Fruit fly (Drosophila melanogaster) whole organism, embryonic: ENCODE measurements around the gene AANATL3.

Experiments
- Bgb ChIP-seq: fragments of 200-800 bp; sonication (Bioruptor generic); IDR thresholded peaks from 2 replicates; pipeline ENCODE4 v1.3.6; 2022; ENCODE audit warnings: missing biosample characterization, missing genetic modification characterization; ENCODE audit not compliant: partially characterized antibody
- Bteb2 ChIP-seq: fragments of 200-800 bp; sonication (Bioruptor generic); optimal IDR thresholded peaks from 2 replicates; lab custom pipeline; 2016; ENCODE audit warnings: missing biosample characterization, missing genetic modification characterization
- CG11560 ChIP-seq: fragments of 200-800 bp; sonication (Bioruptor generic); IDR thresholded peaks from 3 replicates; pipeline ENCODE4 v1.3.6; 2022; ENCODE audit warnings: missing biosample characterization, missing genetic modification characterization
- CG12155 ChIP-seq: fragments of 200-800 bp; sonication (Bioruptor generic); optimal IDR thresholded peaks from 3 replicates; lab custom pipeline; 2016; ENCODE audit warnings: missing biosample characterization, missing genetic modification characterization
- CG13424 ChIP-seq: fragments of 200-800 bp; sonication (Bioruptor generic); optimal IDR thresholded peaks from 2 replicates; lab custom pipeline; 2019; ENCODE audit warnings: missing biosample characterization, mild to moderate bottlenecking, missing genetic modification characterization, moderate library complexity
- CG13894 ChIP-seq: fragments of 200-800 bp; sonication (Bioruptor generic); optimal IDR thresholded peaks from 3 replicates; lab custom pipeline; 2018; ENCODE audit warnings: missing biosample characterization, mild to moderate bottlenecking, missing genetic modification characterization, moderate library complexity
- CG14014 ChIP-seq: fragments of 200-800 bp; sonication (Bioruptor generic); IDR thresholded peaks from 2 replicates; pipeline ENCODE4 v1.3.6; 2022; ENCODE audit warnings: missing biosample characterization, missing genetic modification characterization
- CG14441 ChIP-seq: fragments of 200-800 bp; sonication (Bioruptor generic); IDR thresholded peaks from 2 replicates; pipeline ENCODE4 v1.3.6; 2022; ENCODE audit warnings: missing biosample characterization, missing genetic modification characterization
- CG15269 ChIP-seq: fragments of 200-800 bp; sonication (Bioruptor generic); optimal IDR thresholded peaks from 2 replicates; lab custom pipeline; 2018; ENCODE audit warnings: missing biosample characterization, mild to moderate bottlenecking, missing genetic modification characterization, moderate library complexity
- CG15514 ChIP-seq: fragments of 200-800 bp; sonication (Bioruptor generic); optimal IDR thresholded peaks from 3 replicates; lab custom pipeline; 2017; ENCODE audit warnings: missing biosample characterization, missing genetic modification characterization, mild to moderate bottlenecking, moderate library complexity, missing genetic modification reagents
- CG1792 ChIP-seq: fragments of 200-800 bp; sonication (Bioruptor generic); optimal IDR thresholded peaks from 2 replicates; lab custom pipeline; 2016; ENCODE audit warnings: missing biosample characterization, missing genetic modification characterization
- CG3163 ChIP-seq: fragments of 200-800 bp; sonication (Bioruptor generic); optimal IDR thresholded peaks from 3 replicates; lab custom pipeline; 2016; ENCODE audit warnings: missing biosample characterization, missing genetic modification characterization
- CG6765 ChIP-seq: fragments of 200-800 bp; sonication (Bioruptor generic); optimal IDR thresholded peaks from 3 replicates; lab custom pipeline; 2017; ENCODE audit warnings: missing biosample characterization, mild to moderate bottlenecking, missing genetic modification characterization
- CG9437 ChIP-seq: fragments of 200-800 bp; sonication (Bioruptor generic); optimal IDR thresholded peaks from 2 replicates; lab custom pipeline; 2018; ENCODE audit warnings: missing biosample characterization, mild to moderate bottlenecking, missing genetic modification characterization
- CG9727 ChIP-seq: fragments of 200-800 bp; sonication (Bioruptor generic); optimal IDR thresholded peaks from 3 replicates; lab custom pipeline; 2017; ENCODE audit warnings: missing biosample characterization, mild to moderate bottlenecking, missing genetic modification characterization
- CTCF ChIP-seq: fragments of 200-800 bp; sonication (Bioruptor generic); optimal IDR thresholded peaks from 2 replicates; lab custom pipeline; 2017; ENCODE audit warnings: missing biosample characterization, mild to moderate bottlenecking, missing genetic modification characterization, moderate library complexity
- D19B ChIP-seq: fragments of 200-800 bp; sonication (Bioruptor generic); optimal IDR thresholded peaks from 2 replicates; lab custom pipeline; 2017; ENCODE audit warnings: missing biosample characterization, mild to moderate bottlenecking, missing genetic modification characterization
- Dad ChIP-seq: fragments of 200-800 bp; sonication (Bioruptor generic); optimal IDR thresholded peaks from 3 replicates; lab custom pipeline; 2016; ENCODE audit warnings: missing biosample characterization, missing genetic modification characterization
- Dek ChIP-seq: fragments of 200-800 bp; sonication (Bioruptor generic); optimal IDR thresholded peaks from 3 replicates; lab custom pipeline; 2019; ENCODE audit warnings: missing biosample characterization, mild to moderate bottlenecking, missing genetic modification characterization, moderate library complexity
- Doc2 ChIP-seq: fragments of 200-800 bp; sonication (Bioruptor generic); IDR thresholded peaks from 2 replicates; pipeline ENCODE4 v1.3.6; 2022; ENCODE audit warnings: missing biosample characterization, missing genetic modification characterization
- ERR ChIP-seq: fragments of 200-800 bp; sonication (Bioruptor generic); optimal IDR thresholded peaks from 2 replicates; lab custom pipeline; 2016; ENCODE audit warnings: missing biosample characterization, missing genetic modification characterization
- Ets65A ChIP-seq: fragments of 200-800 bp; sonication (Bioruptor generic); peaks from one replicate; lab custom pipeline; 2016; ENCODE audit warnings: missing biosample characterization, missing genetic modification characterization
- Hand ChIP-seq: fragments of 200-800 bp; sonication (Bioruptor generic); optimal IDR thresholded peaks from 2 replicates; lab custom pipeline; 2017; ENCODE audit warnings: mild to moderate bottlenecking, missing biosample characterization, missing genetic modification reagents, missing genetic modification characterization
- Hmr ChIP-seq: fragments of 200-800 bp; sonication (Bioruptor generic); optimal IDR thresholded peaks from 3 replicates; lab custom pipeline; 2017; ENCODE audit warnings: mild to moderate bottlenecking, missing biosample characterization, missing genetic modification reagents, missing genetic modification characterization
- Hr3 ChIP-seq: fragments of 200-800 bp; sonication (Bioruptor generic); optimal IDR thresholded peaks from 3 replicates; lab custom pipeline; 2016; ENCODE audit warnings: missing biosample characterization, missing genetic modification characterization
- Hr51 ChIP-seq, 2 experiments: fragments of 200-800 bp; sonication (Bioruptor generic); optimal IDR thresholded peaks; 2 replicates in 1 of 2; 3 replicates in 1 of 2; lab custom pipeline; 2016 to 2018; ENCODE audit warnings: missing biosample characterization in 2 of 2, missing genetic modification characterization in 2 of 2, mild to moderate bottlenecking in 1 of 2, moderate library complexity in 1 of 2
- Hsf ChIP-seq: fragments of 200-800 bp; sonication (Bioruptor generic); optimal IDR thresholded peaks from 3 replicates; lab custom pipeline; 2016; ENCODE audit warnings: missing biosample characterization, missing genetic modification characterization
- Jarid2 ChIP-seq: fragments of 200-800 bp; sonication (Bioruptor generic); optimal IDR thresholded peaks from 3 replicates; lab custom pipeline; 2017; ENCODE audit warnings: mild to moderate bottlenecking, missing biosample characterization, missing genetic modification reagents, missing genetic modification characterization
- Ptx1 ChIP-seq: fragments of 200-800 bp; sonication (Bioruptor generic); IDR thresholded peaks from 2 replicates; pipeline ENCODE4 v1.3.6; 2022; ENCODE audit warnings: missing biosample characterization, missing genetic modification characterization
- Vsx1 ChIP-seq: fragments of 200-800 bp; sonication (Bioruptor generic); optimal IDR thresholded peaks from 2 replicates; lab custom pipeline; 2017; ENCODE audit warnings: missing biosample characterization, mild to moderate bottlenecking, missing genetic modification characterization, missing genetic modification reagents
- amos ChIP-seq: fragments of 200-800 bp; sonication (Bioruptor generic); IDR thresholded peaks from 2 replicates; pipeline ENCODE4 v1.3.6; 2022; ENCODE audit warnings: missing biosample characterization, missing genetic modification characterization; ENCODE audit not compliant: partially characterized antibody
- bbx ChIP-seq: fragments of 200-800 bp; sonication (Bioruptor generic); IDR thresholded peaks from 2 replicates; pipeline ENCODE4 v1.3.6; 2022; ENCODE audit warnings: missing biosample characterization, missing genetic modification characterization; ENCODE audit not compliant: partially characterized antibody
- cato ChIP-seq: fragments of 200-800 bp; sonication (Bioruptor generic); optimal IDR thresholded peaks from 2 replicates; lab custom pipeline; 2016; ENCODE audit warnings: missing biosample characterization, missing genetic modification characterization, borderline replicate concordance
- chinmo ChIP-seq: fragments of 200-800 bp; sonication (Bioruptor generic); IDR thresholded peaks from 4 replicates; pipeline ENCODE4 v1.3.6; 2022; ENCODE audit warnings: missing biosample characterization, missing genetic modification characterization; ENCODE audit not compliant: partially characterized antibody
- crc ChIP-seq: fragments of 200-800 bp; sonication (Bioruptor generic); optimal IDR thresholded peaks from 2 replicates; lab custom pipeline; 2016; ENCODE audit warnings: missing biosample characterization, missing genetic modification characterization
- dysf ChIP-seq: fragments of 200-800 bp; sonication (Bioruptor generic); IDR thresholded peaks from 3 replicates; pipeline ENCODE4 v1.3.6; 2022; ENCODE audit warnings: missing biosample characterization, missing genetic modification characterization
- eve ChIP-seq, 2 experiments: fragments of >200 bp; optimal IDR thresholded peaks; 2 replicates each; lab custom pipeline; 2017; ENCODE audit warnings: missing biosample characterization in 2 of 2, missing genetic modification characterization in 2 of 2
- ewg ChIP-seq: fragments of 200-800 bp; sonication (Bioruptor generic); optimal IDR thresholded peaks from 3 replicates; lab custom pipeline; 2017; ENCODE audit warnings: mild to moderate bottlenecking, missing biosample characterization, missing genetic modification reagents, missing genetic modification characterization
- fd102C ChIP-seq: fragments of 200-800 bp; sonication (Bioruptor generic); optimal IDR thresholded peaks from 2 replicates; lab custom pipeline; 2018; ENCODE audit warnings: missing biosample characterization, mild to moderate bottlenecking, missing genetic modification characterization, moderate library complexity
- gem ChIP-seq: fragments of 200-800 bp; sonication (Bioruptor generic); optimal IDR thresholded peaks from 2 replicates; lab custom pipeline; 2019; ENCODE audit warnings: missing biosample characterization, mild to moderate bottlenecking, missing genetic modification characterization, moderate library complexity
- ind ChIP-seq: fragments of 200-800 bp; sonication (Bioruptor generic); optimal IDR thresholded peaks from 3 replicates; lab custom pipeline; 2016; ENCODE audit warnings: missing biosample characterization, missing genetic modification characterization
- maf-S ChIP-seq: fragments of 200-800 bp; sonication (Bioruptor generic); optimal IDR thresholded peaks from 2 replicates; lab custom pipeline; 2016; ENCODE audit warnings: missing biosample characterization, missing genetic modification characterization
- pum ChIP-seq: fragments of 200-800 bp; sonication (Bioruptor generic); optimal IDR thresholded peaks from 2 replicates; lab custom pipeline; 2016; ENCODE audit warnings: missing biosample characterization, missing genetic modification characterization
- sc ChIP-seq, 3 experiments: fragments of >200 bp in 2 of 3; fragments of 200-800 bp in 1 of 3; sonication (Bioruptor generic) in 1 of 3; optimal IDR thresholded peaks; 2 replicates in 2 of 3; 3 replicates in 1 of 3; lab custom pipeline; 2017; ENCODE audit warnings: mild to moderate bottlenecking in 1 of 3, missing biosample characterization in 1 of 3, missing genetic modification characterization in 1 of 3, missing genetic modification reagents in 1 of 3
- shn ChIP-seq: fragments of 200-800 bp; sonication (Bioruptor generic); optimal IDR thresholded peaks from 3 replicates; lab custom pipeline; 2016; ENCODE audit warnings: missing biosample characterization, missing genetic modification characterization
- sima ChIP-seq: fragments of 200-800 bp; sonication (Bioruptor generic); optimal IDR thresholded peaks from 2 replicates; lab custom pipeline; 2016; ENCODE audit warnings: missing biosample characterization, missing genetic modification characterization
- slou ChIP-seq: fragments of 200-800 bp; sonication (Bioruptor generic); optimal IDR thresholded peaks from 3 replicates; lab custom pipeline; 2016; ENCODE audit warnings: missing biosample characterization, missing genetic modification characterization
- tx ChIP-seq: fragments of 200-800 bp; sonication (Bioruptor generic); optimal IDR thresholded peaks from 2 replicates; lab custom pipeline; 2016; ENCODE audit warnings: missing biosample characterization, missing genetic modification characterization
- vfl ChIP-seq: fragments of 200-800 bp; sonication (Bioruptor generic); optimal IDR thresholded peaks from 2 replicates; lab custom pipeline; 2016; ENCODE audit warnings: missing biosample characterization, missing genetic modification characterization
- wek ChIP-seq: fragments of 200-800 bp; sonication (Bioruptor generic); optimal IDR thresholded peaks from 3 replicates; lab custom pipeline; 2018; ENCODE audit warnings: missing biosample characterization, mild to moderate bottlenecking, missing genetic modification characterization, moderate library complexity

The AANATL3 gene

dm6 chr2L:20027382-20027919 lies 1.8 kb upstream of the AANATL3 start, which contains the start of gene sNPF (continued):
- TF ChIP-seq CG1792 (no peak), crc (GFP tag; lab: Kevin White, UChicago) (peak; percentile 2), ERR (GFP tag; lab: Kevin White, UChicago) (peak; percentile 52), maf-S (peak; percentile 30), Jarid2 (no peak), cato (GFP tag; lab: Kevin White, UChicago) (peak; percentile 15), sima (no peak), Hr51 (GFP tag; optimal IDR thresholded peaks at IDR 0.05; lab: Kevin White, UChicago) (peak in 1 of 2 experiments; percentile 67), Hsf (peak; percentile 68), CG15269 (tag; lab: Kevin White, UChicago) (peak; percentile 61), CG12155 (GFP tag; lab: Kevin White, UChicago) (peak; percentile 46), CG13894 (tag; lab: Kevin White, UChicago) (peak; percentile 12), CG14014 (GFP tag; lab: Robert Waterston, UW) (peak; percentile 27; the same call in 1 of the 2 replicates), ind (GFP tag; lab: Kevin White, UChicago) (peak; percentile 47), fd102C (GFP tag; lab: Kevin White, UChicago) (no peak), CG13424 (tag; lab: Kevin White, UChicago) (peak; percentile 63), CG6765 (GFP tag; lab: Kevin White, UChicago) (peak; percentile 44), ewg (GFP tag; lab: Kevin White, UChicago) (peak; percentile 8), bbx (GFP tag; lab: Robert Waterston, UW) (no peak), CG11560 (tag; lab: Robert Waterston, UW) (0 out of 3 replicates have a peak, but pooled peaks have one; percentile 36), vfl (GFP tag; lab: Kevin White, UChicago) (no peak), D19B (peak; percentile 55), CG9437 (GFP tag; lab: Kevin White, UChicago) (peak; percentile 54), tx (GFP tag; lab: Kevin White, UChicago) (peak; percentile 58), wek (no peak), Doc2 (GFP tag; lab: Robert Waterston, UW) (no peak), CG15514 (GFP tag; lab: Kevin White, UChicago) (peak; percentile 17), sc (optimal IDR thresholded peaks at IDR 0.05; lab: Kevin White, UChicago) (no peak), sc (GFP tag; optimal IDR thresholded peaks at IDR 0.05; lab: Kevin White, UChicago) (peak; percentile 5), Ptx1 (GFP tag; lab: Robert Waterston, UW) (peak; percentile 61), Bteb2 (GFP tag; lab: Kevin White, UChicago) (peak; percentile 40), Ets65A (GFP tag; lab: Kevin White, UChicago) (peak; percentile 97), CG14441 (GFP tag; lab: Robert Waterston, UW) (no peak), amos (no peak), Dek (tag; lab: Kevin White, UChicago) (peak; percentile 55), pum (GFP tag; lab: Kevin White, UChicago) (peak; percentile 1), chinmo (GFP tag; lab: Robert Waterston, UW) (no peak), dysf (peak; percentile 69), Hr3 (peak; percentile 37), CG9727 (peak; percentile 72), Bgb (GFP tag; lab: Robert Waterston, UW) (no peak), slou (peak; percentile 25), Hand (GFP tag; lab: Kevin White, UChicago) (peak; percentile 76), Vsx1 (peak; percentile 12), CTCF (GFP tag; lab: Kevin White, UChicago) (peak; percentile 16), gem (tag; lab: Kevin White, UChicago) (peak; percentile 68), Hmr (GFP tag; lab: Kevin White, UChicago) (peak; percentile 87), eve (GFP tag; optimal IDR thresholded peaks at IDR 0.05; lab: Kevin White, UChicago) (peak in 1 of 2 experiments; percentile 80), CG3163 (GFP tag; lab: Kevin White, UChicago) (peak; percentile 13), shn (GFP tag; lab: Kevin White, UChicago) (peak; percentile 57), Dad (GFP tag; lab: Kevin White, UChicago) (peak; percentile 37)
